Worm (Caenorhabditis elegans) whole organism, L4/young adult: ENCODE results near the gene rpt-1.

ENCODE experiments used
- W03F9.2 ChIP-seq: fragments of 150-350 bp; optimal IDR thresholded peaks from 2 replicates; lab custom pipeline; 2014; ENCODE audit warnings: missing biosample characterization, missing genetic modification characterization
- dao-5 ChIP-seq: sonication (generic microtip); optimal IDR thresholded peaks from 2 replicates; lab custom pipeline; 2016; ENCODE audit warnings: missing genotype, missing genetic modification characterization, moderate library complexity, missing compliant biosample characterization
- him-1 ChIP-seq: sonication (generic microtip); optimal IDR thresholded peaks from 2 replicates; lab custom pipeline; 2016; ENCODE audit warnings: missing genotype, missing genetic modification reagents, missing genetic modification characterization, missing compliant biosample characterization

Gene rpt-1

DNA sequence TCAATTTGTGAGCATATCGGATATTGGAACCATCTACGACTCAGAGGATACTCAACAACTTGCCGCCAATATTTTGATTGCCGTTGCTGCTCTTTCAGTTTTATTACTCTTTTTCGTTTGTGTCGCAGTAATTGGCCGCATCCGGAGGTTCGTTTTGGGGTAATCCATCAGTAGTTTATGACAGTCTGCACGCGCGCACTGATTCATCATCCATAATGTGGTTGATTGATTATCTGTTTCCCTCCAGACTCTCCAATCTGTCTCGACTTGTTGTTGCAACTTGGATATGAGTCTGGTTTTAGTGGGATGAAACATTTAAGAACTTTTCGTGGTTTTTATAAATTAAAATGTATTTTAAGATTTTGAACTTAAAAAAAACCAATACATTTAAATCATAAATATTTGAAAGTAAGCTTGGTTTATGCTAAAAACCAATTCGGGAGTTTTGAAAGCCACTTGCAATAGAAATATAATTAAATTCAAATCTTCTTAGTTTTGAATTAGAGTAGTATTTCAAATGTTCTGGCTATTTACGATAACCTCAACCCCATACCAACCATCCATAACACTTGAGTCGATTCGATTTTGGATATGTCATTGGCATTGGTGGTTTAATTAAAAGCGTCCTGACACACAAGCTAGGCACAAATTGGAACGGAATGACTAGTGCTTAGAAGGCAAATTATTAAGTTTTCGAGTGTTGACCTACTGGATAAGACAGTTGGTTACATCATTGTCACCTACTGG is 21.9 kb downstream of the rpt-1 start:
- no peak for TF ChIP-seq W03F9.2 (tag; lab: Kevin White, UChicago)
- TF ChIP-seq him-1 (tag; lab: Kevin White, UChicago): no peak
- TF ChIP-seq dao-5: no peak

DNA sequence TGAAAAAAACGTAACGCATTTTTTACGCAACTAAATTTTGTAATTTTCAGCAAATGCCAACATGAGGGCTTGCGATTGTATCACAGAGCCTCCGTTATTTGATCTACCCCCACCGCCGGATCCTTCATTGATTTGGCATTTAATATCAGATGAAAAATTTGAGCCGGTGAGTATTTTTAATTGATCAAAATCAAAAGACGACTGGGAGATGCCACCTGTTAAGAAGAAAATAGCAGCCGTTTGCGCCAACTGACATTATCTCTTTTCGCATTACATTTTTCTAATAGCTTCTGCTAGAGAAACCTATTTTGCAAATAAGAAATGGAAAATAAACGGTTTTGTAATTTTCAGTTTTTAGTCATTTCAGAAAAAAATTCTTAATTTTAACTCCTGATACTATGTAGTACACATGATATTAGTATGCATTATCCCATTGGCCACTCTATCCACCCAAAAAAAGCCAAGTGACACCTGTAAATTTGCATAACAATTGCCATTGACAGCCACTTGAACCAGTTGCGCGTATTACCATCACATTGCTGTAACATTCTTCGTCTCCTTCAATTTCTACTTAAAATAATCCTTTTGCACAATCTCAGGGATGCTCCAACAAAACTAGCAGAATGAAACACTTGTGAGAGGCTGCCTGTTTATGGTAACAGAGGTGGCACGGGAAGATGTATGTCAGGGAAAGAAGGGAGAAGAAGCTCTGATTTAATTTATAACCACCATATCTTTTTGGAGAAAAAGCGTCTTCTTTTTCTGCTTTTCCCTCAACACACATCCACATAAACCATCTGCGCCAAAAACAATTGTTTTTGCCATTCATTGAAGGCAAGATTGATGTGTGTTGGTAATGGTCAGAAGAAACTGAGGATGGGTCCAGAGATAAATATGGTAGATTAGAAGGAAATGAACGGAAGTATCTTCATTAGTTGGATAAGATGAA is 23.6 kb downstream of the rpt-1 start, which contains the start of gene F58H1.5:
TSS of gene F58H1.5 (plus strand) at position 51 of the 949 bp plus-strand sequence.
- TF ChIP-seq dao-5: no peak
- TF ChIP-seq him-1 (tag; lab: Kevin White, UChicago): no peak
- no peak for TF ChIP-seq W03F9.2 (tag; lab: Kevin White, UChicago)

DNA sequence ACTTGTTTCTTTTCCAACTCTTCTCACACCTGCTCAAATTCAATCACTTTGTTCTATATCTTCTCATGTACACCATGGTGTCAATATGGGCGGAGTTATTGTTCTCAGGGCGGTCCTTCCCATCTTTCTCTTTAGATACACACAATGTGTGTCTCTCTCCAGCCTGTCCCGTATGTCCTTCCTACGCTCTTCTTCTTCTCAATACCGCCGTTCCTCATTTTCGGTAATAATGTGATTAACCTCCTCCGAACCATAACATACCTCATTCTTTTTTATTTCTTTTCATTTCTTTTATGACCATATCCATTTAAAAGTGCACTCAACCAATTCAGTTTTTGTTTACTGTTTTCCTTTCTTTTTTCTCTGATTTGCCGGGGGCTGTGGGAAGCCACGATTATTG is 26.6 kb downstream of the rpt-1 start:
- TF ChIP-seq him-1 (tag; lab: Kevin White, UChicago) (no peak), W03F9.2 (tag; lab: Kevin White, UChicago) (no peak), dao-5 (no peak)

DNA sequence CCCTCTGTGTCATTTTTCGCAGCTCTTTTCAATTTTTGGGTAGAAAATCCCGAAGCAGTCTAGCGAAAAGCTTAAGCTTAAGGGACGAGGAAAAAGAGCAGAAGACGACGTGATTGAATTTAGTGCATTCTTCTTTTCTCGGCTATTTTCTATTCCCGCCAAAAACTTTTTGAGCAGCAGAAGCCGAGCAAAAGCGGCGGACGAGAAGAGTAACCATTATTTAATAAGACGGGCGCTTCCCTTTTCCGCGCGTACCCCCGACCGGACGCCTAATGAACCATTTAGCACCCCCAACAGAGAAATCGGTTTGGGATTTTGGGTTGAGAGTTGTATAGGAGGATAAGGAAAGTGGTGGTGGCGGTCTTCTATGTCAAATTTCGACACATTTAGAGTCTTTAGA is 28.6 kb downstream of the rpt-1 start:
- TF ChIP-seq him-1 (tag; lab: Kevin White, UChicago) (no peak), dao-5 (no peak), W03F9.2 (tag; lab: Kevin White, UChicago) (no peak)

DNA sequence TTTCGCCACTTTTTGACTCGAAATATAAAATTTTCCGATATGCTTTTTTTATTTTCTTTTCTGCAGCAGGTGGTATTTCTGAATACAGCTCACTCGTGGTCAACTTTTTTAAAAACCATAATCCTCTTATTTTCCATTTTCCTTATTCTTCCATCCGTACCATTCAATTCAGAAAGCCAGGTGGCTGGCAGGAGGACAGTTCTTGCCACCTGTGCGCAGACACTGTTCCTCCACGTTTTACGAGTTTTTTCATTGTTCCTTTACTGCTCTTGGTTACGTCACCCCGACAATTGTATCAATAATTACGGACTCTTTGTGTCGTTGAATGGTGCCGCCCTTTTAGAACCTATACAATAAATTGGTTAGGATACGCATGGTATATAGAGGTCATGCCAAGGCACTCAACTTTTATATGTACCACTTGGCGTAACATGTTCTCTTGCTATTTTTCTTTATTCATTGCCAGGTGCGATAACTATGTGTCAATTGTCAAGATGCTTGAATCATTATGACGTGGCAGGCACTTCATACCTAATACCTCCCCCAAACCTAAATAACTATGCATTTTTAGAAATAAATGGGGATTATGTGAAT is 29.2 kb downstream of the rpt-1 start:
- TF ChIP-seq W03F9.2 (tag; lab: Kevin White, UChicago) (no peak), him-1 (tag; lab: Kevin White, UChicago) (no peak), dao-5 (no peak)

DNA sequence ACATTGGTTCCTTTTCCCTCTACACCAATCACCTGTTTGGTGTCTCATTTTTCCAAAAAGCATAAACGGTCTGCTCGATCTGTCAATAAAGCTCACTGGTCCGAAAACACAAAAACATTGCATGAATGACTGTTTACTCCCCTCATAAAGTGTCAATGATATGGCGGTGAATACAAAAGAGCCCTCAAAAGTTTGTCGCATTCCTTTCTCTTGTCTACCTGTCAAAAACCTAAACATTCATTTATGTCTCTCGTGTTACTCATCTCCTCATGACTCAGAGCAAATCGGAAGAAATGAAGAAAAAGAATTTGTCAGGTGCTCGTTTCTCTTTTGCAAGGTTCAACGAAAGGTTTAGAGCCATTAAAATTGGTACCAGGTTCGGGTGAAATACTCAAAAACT is 31.0 kb downstream of the rpt-1 start:
- TF ChIP-seq dao-5 (no peak), him-1 (tag; lab: Kevin White, UChicago) (no peak), W03F9.2 (tag; lab: Kevin White, UChicago) (no peak)

DNA sequence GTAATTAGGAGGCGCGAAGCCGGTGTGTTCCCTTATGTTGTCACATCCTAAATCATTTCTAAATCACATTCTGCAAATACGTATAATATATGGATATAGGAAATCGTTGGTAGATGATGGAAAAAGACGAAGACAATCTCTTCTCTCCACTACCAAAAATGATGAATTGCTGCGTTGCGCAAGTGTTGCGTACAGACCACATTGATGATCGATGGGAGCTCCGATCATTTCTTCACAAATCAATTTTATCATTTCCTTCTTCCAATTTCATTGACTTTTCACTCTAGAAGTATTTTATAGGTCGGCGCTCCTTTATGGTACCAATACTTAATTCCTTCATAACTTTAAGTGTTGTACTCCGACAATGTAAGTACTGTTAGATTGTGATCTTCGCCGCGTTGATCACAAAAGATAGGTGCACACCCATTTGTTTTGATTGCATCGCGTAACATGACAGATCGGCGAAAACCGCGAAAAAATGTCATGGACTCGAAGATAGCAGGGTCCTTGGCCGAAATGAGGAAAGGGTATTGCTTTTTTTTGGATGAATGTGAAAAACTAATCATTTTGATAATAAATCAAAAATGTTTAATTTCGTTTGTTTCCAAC is 32.6 kb downstream of the rpt-1 start:
- no peak for TF ChIP-seq dao-5
- TF ChIP-seq him-1 (tag; lab: Kevin White, UChicago): no peak
- TF ChIP-seq W03F9.2 (tag; lab: Kevin White, UChicago): no peak

DNA sequence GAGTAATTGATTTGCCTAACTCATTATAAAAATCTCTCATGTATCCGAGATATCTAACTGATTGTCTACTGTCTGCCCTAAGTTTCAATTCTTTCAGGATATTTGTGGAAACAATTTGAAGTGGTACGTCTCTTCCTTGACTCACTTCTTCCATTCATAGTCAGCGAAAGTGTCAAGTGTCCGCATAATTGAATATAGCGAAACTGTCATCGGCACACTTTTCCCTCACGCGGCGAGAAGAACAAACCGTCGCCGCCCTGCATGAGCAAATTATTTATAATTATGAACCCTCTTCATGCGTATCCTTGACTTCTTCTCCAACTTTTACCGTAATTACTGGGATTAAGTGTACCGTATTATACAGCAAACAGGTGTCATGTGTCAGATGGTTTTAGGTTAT is 33.6 kb downstream of the rpt-1 start:
- no peak for TF ChIP-seq dao-5
- TF ChIP-seq W03F9.2 (tag; lab: Kevin White, UChicago): no peak
- TF ChIP-seq him-1 (tag; lab: Kevin White, UChicago): no peak

DNA sequence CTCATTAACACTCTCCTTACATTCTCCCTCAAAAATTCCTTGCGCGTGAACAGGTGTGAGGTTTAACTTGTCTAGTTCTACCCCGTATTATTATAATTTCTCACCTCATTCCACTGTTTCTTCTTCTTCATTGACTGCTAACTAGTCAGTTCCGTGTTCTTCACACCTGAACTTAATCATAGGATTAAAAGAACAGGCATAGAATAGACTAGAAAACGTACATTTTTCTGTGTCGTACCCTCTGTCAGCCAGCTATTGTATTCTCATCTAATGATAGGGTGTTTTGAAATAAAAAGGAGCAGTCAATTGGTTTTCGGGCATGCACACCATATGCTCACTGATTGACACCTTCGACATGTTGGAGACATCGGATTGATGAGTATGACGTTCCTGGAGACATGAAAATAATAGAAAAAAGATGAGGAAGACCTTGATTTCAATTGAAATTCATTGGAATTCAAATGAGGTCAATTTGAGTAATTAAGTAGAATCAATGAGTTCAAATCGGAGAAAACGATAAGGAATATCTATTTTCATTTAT is 34.7 kb downstream of the rpt-1 start:
- TF ChIP-seq dao-5: no peak
- TF ChIP-seq him-1 (tag; lab: Kevin White, UChicago): no peak
- no peak for TF ChIP-seq W03F9.2 (tag; lab: Kevin White, UChicago)

DNA sequence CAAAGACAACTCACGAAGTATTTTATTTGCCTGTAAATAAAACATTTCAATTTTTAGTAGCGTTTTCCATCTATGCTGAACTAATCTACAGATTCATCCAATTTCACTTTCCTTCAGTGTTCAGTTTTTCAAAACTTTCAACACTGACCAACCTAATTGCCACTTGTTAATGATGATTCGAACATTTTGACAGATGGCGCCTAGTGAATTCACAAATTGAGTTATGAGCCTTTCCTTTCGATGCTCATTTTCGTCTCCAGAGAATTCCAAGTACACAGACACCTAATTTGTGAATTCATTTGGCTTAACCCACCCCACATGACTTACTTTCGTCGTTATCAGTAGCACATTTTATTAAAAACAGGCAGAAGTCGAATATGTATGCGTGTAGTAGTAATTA is 35.4 kb downstream of the rpt-1 start:
- TF ChIP-seq him-1 (tag; lab: Kevin White, UChicago) (no peak), dao-5 (no peak), W03F9.2 (tag; lab: Kevin White, UChicago) (no peak)

DNA sequence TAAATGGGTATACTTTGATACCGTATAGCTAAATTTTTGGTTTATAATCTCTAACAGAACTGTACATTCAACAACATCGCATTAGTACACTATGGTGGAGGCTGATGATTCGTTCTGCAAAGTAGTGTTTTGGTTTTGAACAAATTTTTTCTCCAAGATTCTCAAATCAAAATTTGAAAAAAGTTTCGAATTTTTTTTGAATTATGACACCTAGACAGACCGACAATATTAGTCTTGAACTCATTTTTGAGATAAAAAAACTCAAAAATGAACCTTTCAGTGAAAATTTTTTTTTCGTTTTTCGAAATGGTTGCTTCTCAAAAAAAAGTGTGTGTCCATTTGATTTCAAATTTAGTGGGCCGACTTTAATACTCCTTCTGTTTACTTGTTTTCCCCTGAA is 36.8 kb downstream of the rpt-1 start:
- TF ChIP-seq him-1 (tag; lab: Kevin White, UChicago) (no peak), dao-5 (no peak), W03F9.2 (tag; lab: Kevin White, UChicago) (no peak)

DNA sequence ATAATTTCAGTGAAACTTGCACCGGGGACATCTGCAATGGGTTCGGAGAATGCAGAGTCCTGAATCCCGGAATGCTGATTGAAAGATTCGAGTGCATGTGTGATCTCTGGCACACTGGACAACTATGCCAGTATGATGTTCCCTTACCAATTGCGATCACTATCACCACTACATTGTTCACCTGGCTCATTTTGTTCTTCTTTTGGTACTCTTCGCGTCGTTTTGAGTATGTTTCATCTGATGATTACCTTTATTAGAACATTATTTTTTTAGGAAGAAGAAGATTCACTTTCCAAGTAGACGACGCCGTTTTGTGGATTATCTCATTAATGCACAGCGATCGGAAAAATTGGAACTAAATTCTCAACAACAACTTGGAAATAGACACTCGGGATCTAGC is 38.5 kb downstream of the rpt-1 start:
- TF ChIP-seq him-1 (tag; lab: Kevin White, UChicago) (no peak), dao-5 (no peak), W03F9.2 (tag; lab: Kevin White, UChicago) (no peak)

DNA sequence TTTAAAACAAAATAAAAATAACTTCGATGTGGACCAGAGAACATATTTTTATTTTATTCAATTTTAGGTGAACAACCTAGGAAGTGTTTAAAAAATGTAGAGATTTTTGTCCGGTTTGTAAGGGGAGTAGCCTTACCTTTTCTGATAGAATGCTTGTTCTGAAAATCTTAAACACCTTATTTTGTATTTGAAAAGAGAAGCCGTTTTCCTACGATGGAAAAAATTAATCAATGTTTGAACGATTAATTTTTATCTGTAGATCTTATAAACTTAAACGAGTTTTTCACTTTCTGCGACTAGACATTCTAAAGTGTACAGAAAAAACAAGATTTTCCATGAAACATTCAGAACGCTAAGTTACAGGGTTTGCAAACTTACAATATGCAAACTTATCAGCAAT is 39.9 kb downstream of the rpt-1 start, which contains the start of gene F58H1.6:
TSS of gene F58H1.6 (plus strand) at position 301 of the 400 bp plus-strand sequence.
- TF ChIP-seq dao-5 (no peak), him-1 (tag; lab: Kevin White, UChicago) (no peak), W03F9.2 (tag; lab: Kevin White, UChicago) (no peak)
